Worm (Caenorhabditis elegans): ENCODE data around the gene lag-2.
A peak's percentile ranks its signal among the peaks of the same experiment; 100 is the strongest.

lag-2 gene

ce11 chrV:3188043-3188442, at the start of gene lag-2:
Gene lag-2 (plus strand): TSS chrV:3188343.
- TF ChIP-seq him-1 (tag; optimal IDR thresholded peaks at IDR 0.05) (no peak), Y67H2A.10 (GFP tag; conservative IDR thresholded peaks at IDR 0.05) (no peak), F33H1.4 (GFP tag; IDR thresholded peaks at IDR 0.05) (no peak), madf-6 (GFP tag; IDR thresholded peaks at IDR 0.05) (no peak), nhr-27 (tag; optimal IDR thresholded peaks at IDR 0.05) (no peak), zim-3 (tag; optimal IDR thresholded peaks at IDR 0.05) (no peak), sea-2 (GFP tag; IDR thresholded peaks at IDR 0.05) (no peak)

- TF ChIP-seq cebp-2 (GFP tag; IDR thresholded peaks at IDR 0.05) (no peak), sea-2 (GFP tag; IDR thresholded peaks at IDR 0.05) (no peak), C17E4.6 (GFP tag; IDR thresholded peaks at IDR 0.05) (no peak), lin-26 (GFP tag; IDR thresholded peaks at IDR 0.05) (no peak), rcor-1 (GFP tag; IDR thresholded peaks at IDR 0.05) (no peak), ceh-91 (GFP tag; IDR thresholded peaks at IDR 0.05) (no peak), gei-17 (GFP tag; optimal IDR thresholded peaks at IDR 0.05) (no peak), ceh-58 (GFP tag; IDR thresholded peaks at IDR 0.05) (no peak), nhr-179 (tag; optimal IDR thresholded peaks at IDR 0.05) (no peak), tbx-9 (tag; optimal IDR thresholded peaks at IDR 0.05; ENCODE audit: borderline replicate concordance) (no peak)
Measured at ce11 chrV:3138488-3138887, 49.7 kb upstream of the lag-2 start, which contains the start of the genes irld-3 and F02C9.1. Gene irld-3 (minus strand): TSS chrV:3138588. Gene F02C9.1 (plus strand): TSS chrV:3138703.

- TF ChIP-seq aptf-3 (GFP tag; IDR thresholded peaks at IDR 0.05) (no peak), lir-1 (GFP tag; conservative IDR thresholded peaks at IDR 0.05) (no peak), bed-2 (GFP tag; IDR thresholded peaks at IDR 0.05) (no peak), sea-2 (GFP tag; IDR thresholded peaks at IDR 0.05) (no peak)
Measured at ce11 chrV:3141190-3141589, 47.0 kb upstream of the lag-2 start, which contains the start of gene srab-9. Gene srab-9 (minus strand): TSS chrV:3141290.

- TF ChIP-seq unc-62 (GFP tag; optimal IDR thresholded peaks at IDR 0.05) (no peak), B0261.1 (tag; optimal IDR thresholded peaks at IDR 0.05) (no peak), rcor-1 (GFP tag; IDR thresholded peaks at IDR 0.05) (no peak)
Measured at ce11 chrV:3144494-3144893, 43.6 kb upstream of the lag-2 start, which contains the start of gene srab-10. Gene srab-10 (minus strand): TSS chrV:3144594.

- TF ChIP-seq sea-2 (GFP tag; IDR thresholded peaks at IDR 0.05) (no peak), zfh-2 (GFP tag; conservative IDR thresholded peaks at IDR 0.05) (peak; percentile 87), ceh-40 (GFP tag; IDR thresholded peaks at IDR 0.05) (no peak), mxl-1 (tag; optimal IDR thresholded peaks at IDR 0.05) (no peak), egrh-3 (GFP tag; IDR thresholded peaks at IDR 0.05) (peak; percentile 81; the same call in 1 of the 2 replicates), attf-3 (GFP tag; conservative IDR thresholded peaks at IDR 0.05) (no peak), hlh-26 (GFP tag; conservative IDR thresholded peaks at IDR 0.05) (no peak), F57A8.1 (GFP tag; optimal IDR thresholded peaks at IDR 0.05) (no peak), B0336.3 (GFP tag; IDR thresholded peaks at IDR 0.05) (no peak), lin-26 (GFP tag; IDR thresholded peaks at IDR 0.05) (no peak), ets-4 (GFP tag; optimal IDR thresholded peaks at IDR 0.05) (no peak)
Measured at ce11 chrV:3145241-3145640, 42.9 kb upstream of the lag-2 start.

ce11 chrV:3146932-3147331, 41.2 kb upstream of the lag-2 start, which contains the start of gene srab-11:
Gene srab-11 (minus strand): TSS chrV:3147032.
- TF ChIP-seq D2030.7 (GFP tag; IDR thresholded peaks at IDR 0.05) (no peak), Y95B8A.8 (GFP tag; IDR thresholded peaks at IDR 0.05) (no peak), B0336.3 (GFP tag; IDR thresholded peaks at IDR 0.05) (no peak), madf-6 (GFP tag; IDR thresholded peaks at IDR 0.05) (no peak), aptf-3 (GFP tag; IDR thresholded peaks at IDR 0.05) (no peak), ztf-22 (GFP tag; optimal IDR thresholded peaks at IDR 0.05) (no peak), C06A6.2 (GFP tag; conservative IDR thresholded peaks at IDR 0.05) (no peak), hmg-20 (GFP tag; IDR thresholded peaks at IDR 0.05) (no peak), ceh-40 (GFP tag; IDR thresholded peaks at IDR 0.05) (no peak)

All from whole organism, young adult.